Worm (Caenorhabditis elegans) whole organism, L1 larva: ENCODE measurements around the gene sqst-5.

Experiments
- ceh-82 ChIP-seq, 3 experiments: fragments of 150-350 bp in 1 of 3; sonication (generic microtip) in 2 of 3; optimal IDR thresholded peaks; 2 replicates each; lab custom pipeline; 2014 to 2017; ENCODE audit warnings: missing biosample characterization in 3 of 3, missing genetic modification characterization in 3 of 3
- dsc-1 ChIP-seq: sonication (generic microtip); optimal IDR thresholded peaks from 2 replicates; lab custom pipeline; 2016; ENCODE audit warnings: mild to moderate bottlenecking, missing genetic modification characterization, missing compliant biosample characterization
- ets-5 ChIP-seq: fragments of 200-800 bp; sonication (Bioruptor generic); IDR thresholded peaks from 2 replicates; pipeline ENCODE4 v1.3.6; 2022; ENCODE audit warnings: missing genetic modification characterization, missing compliant biosample characterization
- grh-1 ChIP-seq: fragments of 200-800 bp; sonication (Bioruptor generic); IDR thresholded peaks from 2 replicates; pipeline ENCODE4 v1.3.6; 2022; ENCODE audit warnings: missing genetic modification reagents, missing genetic modification characterization, missing compliant biosample characterization
- lin-39 ChIP-seq: fragments of 150-350 bp; optimal IDR thresholded peaks from 2 replicates; lab custom pipeline; 2014; ENCODE audit warnings: missing biosample characterization, missing genetic modification reagents, missing genetic modification characterization
- nhr-71 ChIP-seq: sonication (generic microtip); optimal IDR thresholded peaks from 2 replicates; lab custom pipeline; 2016; ENCODE audit warnings: mild to moderate bottlenecking, missing genetic modification characterization, moderate library complexity, missing compliant biosample characterization
- snu-23 ChIP-seq: sonication (generic microtip); optimal IDR thresholded peaks from 2 replicates; lab custom pipeline; 2016; ENCODE audit warnings: missing genetic modification characterization, missing compliant biosample characterization

- TF ChIP-seq snu-23 (GFP tag; lab: Kevin White, UChicago) = no peak
- no peak for TF ChIP-seq grh-1 (GFP tag; lab: Robert Waterston, UW)
- TF ChIP-seq ets-5 (GFP tag; lab: Robert Waterston, UW) = no peak
- no peak for TF ChIP-seq dsc-1 (tag; lab: Kevin White, UChicago)
- no peak for TF ChIP-seq ceh-82 (tag; optimal IDR thresholded peaks at IDR 0.05; lab: Kevin White, UChicago)
- no peak for TF ChIP-seq nhr-71 (tag; lab: Kevin White, UChicago)
- TF ChIP-seq lin-39 (tag; lab: Kevin White, UChicago) = no peak
These were observed 1.1 kb downstream of the sqst-5 start, which contains the start of gene fbxb-84 for ce11 chrIII:146369-146768.
